Worm (Caenorhabditis elegans) whole organism, late embryonic: ENCODE results near the gene clc-12.

ENCODE experiments used
- C08G9.2 ChIP-seq: sonication (generic microtip); optimal IDR thresholded peaks from 2 replicates; lab custom pipeline; 2016; ENCODE audit warnings: mild to moderate bottlenecking, missing genetic modification characterization, moderate library complexity, missing compliant biosample characterization
- C38D4.7 ChIP-seq: fragments of 200-800 bp; sonication (Bioruptor generic); optimal IDR thresholded peaks from 2 replicates; lab custom pipeline; 2018; ENCODE audit warnings: mild to moderate bottlenecking, missing genetic modification characterization, moderate library complexity, missing compliant biosample characterization
- F13H6.1 ChIP-seq: sonication (generic microtip); optimal IDR thresholded peaks from 2 replicates; lab custom pipeline; 2016; ENCODE audit warnings: missing genetic modification characterization, missing compliant biosample characterization
- T23F11.4 ChIP-seq: fragments of 200-800 bp; sonication (Bioruptor generic); optimal IDR thresholded peaks from 2 replicates; lab custom pipeline; 2018; ENCODE audit warnings: mild to moderate bottlenecking, missing genetic modification characterization, missing compliant biosample characterization
- Y22D7AL.16 ChIP-seq: sonication (generic microtip); optimal IDR thresholded peaks from 2 replicates; lab custom pipeline; 2016; ENCODE audit warnings: missing genetic modification characterization, missing compliant biosample characterization
- ama-1 ChIP-seq: fragments of 150-350 bp; optimal IDR thresholded peaks from 2 replicates; lab custom pipeline; 2014
- ceh-18 ChIP-seq: sonication (generic microtip); optimal IDR thresholded peaks from 2 replicates; lab custom pipeline; 2016; ENCODE audit warnings: missing genetic modification characterization, missing compliant biosample characterization
- ceh-19 ChIP-seq: fragments of 200-800 bp; sonication (Bioruptor generic); optimal IDR thresholded peaks from 2 replicates; lab custom pipeline; 2018; ENCODE audit warnings: mild to moderate bottlenecking, missing genetic modification characterization, missing compliant biosample characterization
- ceh-2 ChIP-seq: sonication (generic microtip); optimal IDR thresholded peaks from 2 replicates; lab custom pipeline; 2016; ENCODE audit warnings: missing genotype, missing genetic modification characterization, missing compliant biosample characterization
- ceh-22 ChIP-seq: sonication (generic microtip); optimal IDR thresholded peaks from 2 replicates; lab custom pipeline; 2017; ENCODE audit warnings: missing biosample characterization, missing genetic modification characterization
- ceh-24 ChIP-seq: sonication (generic microtip); optimal IDR thresholded peaks from 2 replicates; lab custom pipeline; 2016; ENCODE audit warnings: mild to moderate bottlenecking, missing genetic modification characterization, missing compliant biosample characterization
- ceh-31 ChIP-seq: sonication (generic microtip); optimal IDR thresholded peaks from 2 replicates; lab custom pipeline; 2016; ENCODE audit warnings: missing genetic modification characterization, missing compliant biosample characterization
- ceh-45 ChIP-seq: fragments of 200-800 bp; sonication (Bioruptor generic); IDR thresholded peaks from 2 replicates; pipeline ENCODE4 v1.3.6; 2022; ENCODE audit warnings: missing genetic modification reagents, missing genetic modification characterization, missing compliant biosample characterization
- ceh-9 ChIP-seq: sonication (generic microtip); optimal IDR thresholded peaks from 2 replicates; lab custom pipeline; 2016; ENCODE audit warnings: mild to moderate bottlenecking, missing genetic modification characterization, inconsistent platforms, missing compliant biosample characterization
- che-1 ChIP-seq: sonication (generic microtip); optimal IDR thresholded peaks from 2 replicates; lab custom pipeline; 2016; ENCODE audit warnings: mild to moderate bottlenecking, missing genetic modification characterization, missing compliant biosample characterization
- dve-1 ChIP-seq: sonication (generic microtip); optimal IDR thresholded peaks from 2 replicates; lab custom pipeline; 2017; ENCODE audit warnings: antibody characterized with exemption, mild to moderate bottlenecking, missing genetic modification characterization, missing compliant biosample characterization
- eyg-1 ChIP-seq: sonication (generic microtip); optimal IDR thresholded peaks from 2 replicates; lab custom pipeline; 2016; ENCODE audit warnings: missing genotype, missing genetic modification characterization, missing compliant biosample characterization
- fkh-6 ChIP-seq: sonication (generic microtip); optimal IDR thresholded peaks from 2 replicates; lab custom pipeline; 2016; ENCODE audit warnings: missing genetic modification characterization, missing compliant biosample characterization
- gmeb-2 ChIP-seq: sonication (generic microtip); optimal IDR thresholded peaks from 2 replicates; lab custom pipeline; 2016; ENCODE audit warnings: missing genetic modification characterization, inconsistent platforms, missing compliant biosample characterization
- hlh-15 ChIP-seq: sonication (generic microtip); optimal IDR thresholded peaks from 2 replicates; lab custom pipeline; 2016; ENCODE audit warnings: missing genetic modification characterization, missing compliant biosample characterization
- hlh-30 ChIP-seq: sonication (generic microtip); optimal IDR thresholded peaks from 2 replicates; lab custom pipeline; 2017; ENCODE audit warnings: antibody characterized with exemption, missing genetic modification characterization, missing compliant biosample characterization; ENCODE audit not compliant: insufficient read depth
- lim-6 ChIP-seq: sonication (generic microtip); optimal IDR thresholded peaks from 2 replicates; lab custom pipeline; 2016; ENCODE audit warnings: missing genetic modification characterization, missing compliant biosample characterization
- madf-2 ChIP-seq: sonication (generic microtip); optimal IDR thresholded peaks from 2 replicates; lab custom pipeline; 2017; ENCODE audit warnings: missing genetic modification characterization, missing compliant biosample characterization
- mec-3 ChIP-seq: sonication (generic microtip); optimal IDR thresholded peaks from 2 replicates; lab custom pipeline; 2016; ENCODE audit warnings: borderline replicate concordance, missing genetic modification characterization, missing compliant biosample characterization
- nhr-232 ChIP-seq: sonication (generic microtip); optimal IDR thresholded peaks from 2 replicates; lab custom pipeline; 2016; ENCODE audit warnings: missing genetic modification characterization, missing compliant biosample characterization
- npax-4 ChIP-seq: sonication (generic microtip); optimal IDR thresholded peaks from 2 replicates; lab custom pipeline; 2016; ENCODE audit warnings: missing genetic modification characterization, missing compliant biosample characterization
- pag-3 ChIP-seq: sonication (generic microtip); optimal IDR thresholded peaks from 2 replicates; lab custom pipeline; 2016; ENCODE audit warnings: missing compliant biosample characterization, missing genetic modification characterization, borderline replicate concordance
- pat-9 ChIP-seq: fragments of 200-800 bp; sonication (Bioruptor generic); optimal IDR thresholded peaks from 2 replicates; lab custom pipeline; 2018; ENCODE audit warnings: mild to moderate bottlenecking, missing genetic modification characterization, moderate library complexity, missing compliant biosample characterization
- pha-4 ChIP-seq: fragments of 150-350 bp; optimal IDR thresholded peaks from 2 replicates; lab custom pipeline; 2018; ENCODE audit warnings: missing biosample characterization, missing genetic modification reagents, missing genetic modification characterization
- ref-2 ChIP-seq: sonication (generic microtip); optimal IDR thresholded peaks from 2 replicates; lab custom pipeline; 2016; ENCODE audit warnings: missing genetic modification characterization, missing compliant biosample characterization
- sdc-2 ChIP-seq: sonication (generic microtip); optimal IDR thresholded peaks from 2 replicates; lab custom pipeline; 2016; ENCODE audit warnings: missing genotype, missing genetic modification characterization, missing compliant biosample characterization
- sox-2 ChIP-seq: fragments of 200-800 bp; sonication (Bioruptor generic); IDR thresholded peaks from 2 replicates; pipeline ENCODE4 v1.3.6; 2022; ENCODE audit warnings: missing genetic modification reagents, missing genetic modification characterization, missing compliant biosample characterization
- tbx-7 ChIP-seq: sonication (generic microtip); optimal IDR thresholded peaks from 2 replicates; lab custom pipeline; 2016; ENCODE audit warnings: missing genotype, missing genetic modification characterization, missing compliant biosample characterization
- unc-55 ChIP-seq: sonication (generic microtip); optimal IDR thresholded peaks from 2 replicates; lab custom pipeline; 2017; ENCODE audit warnings: missing biosample characterization, missing genetic modification reagents, missing genetic modification characterization
- zip-5 ChIP-seq: sonication (generic microtip); optimal IDR thresholded peaks from 2 replicates; lab custom pipeline; 2016; ENCODE audit warnings: missing genetic modification characterization, missing compliant biosample characterization
- ztf-16 ChIP-seq: sonication (generic microtip); optimal IDR thresholded peaks from 2 replicates; lab custom pipeline; 2017; ENCODE audit warnings: missing genetic modification characterization, missing compliant biosample characterization

Gene clc-12

ce11 chrV:17008302-17008701 is 886 bp downstream of the clc-12 start, which contains the start of gene sri-69:
Gene sri-69 (minus strand): TSS chrV:17008402.
- TF ChIP-seq ztf-16 = no peak
- TF ChIP-seq dve-1 = no peak
- TF ChIP-seq gmeb-2 = no peak
- no peak for TF ChIP-seq tbx-7 (tag; lab: Kevin White, UChicago)
- TF ChIP-seq eyg-1 (tag; lab: Kevin White, UChicago) = no peak
- no peak for TF ChIP-seq pag-3 (tag; lab: Kevin White, UChicago)
- no peak for TF ChIP-seq ceh-9
- TF ChIP-seq hlh-15 (tag; lab: Kevin White, UChicago) = no peak
- no peak for TF ChIP-seq lim-6
- no peak for TF ChIP-seq ceh-19
- TF ChIP-seq hlh-30 (tag; lab: Kevin White, UChicago) = no peak
- TF ChIP-seq pha-4 (tag; lab: Kevin White, UChicago) = no peak
- TF ChIP-seq T23F11.4 = no peak
- TF ChIP-seq npax-4 (tag; lab: Kevin White, UChicago) = no peak

ce11 chrV:17005189-17005588 is 4.0 kb downstream of the clc-12 start, which contains the start of gene srh-131:
Gene srh-131 (plus strand): TSS chrV:17005489.
- TF ChIP-seq ceh-45 (GFP tag; lab: Robert Waterston, UW) = no peak
- no peak for TF ChIP-seq Y22D7AL.16 (tag; lab: Kevin White, UChicago)
- no peak for TF ChIP-seq unc-55
- no peak for TF ChIP-seq zip-5
- TF ChIP-seq nhr-232 (tag; lab: Kevin White, UChicago) = no peak

- no peak for TF ChIP-seq ceh-9
- no peak for TF ChIP-seq C38D4.7 (GFP tag; lab: Kevin White, UChicago)
- TF ChIP-seq che-1 (tag; lab: Kevin White, UChicago) = no peak
- TF ChIP-seq ceh-18 (tag; lab: Kevin White, UChicago) = no peak
- no peak for TF ChIP-seq npax-4 (tag; lab: Kevin White, UChicago)
- no peak for TF ChIP-seq pat-9
- no peak for TF ChIP-seq madf-2
- no peak for TF ChIP-seq sdc-2 (tag; lab: Kevin White, UChicago)
- TF ChIP-seq ceh-22 (tag; lab: Kevin White, UChicago) = no peak
Observed at ce11 chrV:17001167-17001566, 8.0 kb downstream of the clc-12 start, which contains the start of gene sri-9. Gene sri-9 (plus strand): TSS chrV:17001467.

ce11 chrV:17000635-17001034 is 8.6 kb downstream of the clc-12 start:
- TF ChIP-seq C08G9.2 = no peak
- no peak for TF ChIP-seq zip-5
- no peak for TF ChIP-seq F13H6.1
- TF ChIP-seq fkh-6 (tag; lab: Kevin White, UChicago) = no peak
- TF ChIP-seq dve-1 = no peak
- TF ChIP-seq mec-3 (tag; lab: Kevin White, UChicago) = no peak

- TF ChIP-seq pag-3 (tag; lab: Kevin White, UChicago) (no peak), hlh-30 (tag; lab: Kevin White, UChicago) (no peak), pat-9 (no peak), zip-5 (no peak), Y22D7AL.16 (tag; lab: Kevin White, UChicago) (no peak), npax-4 (tag; lab: Kevin White, UChicago) (no peak), ref-2 (tag; lab: Kevin White, UChicago) (no peak), ceh-18 (tag; lab: Kevin White, UChicago) (no peak)
Observed at ce11 chrV:17000204-17000603, 9.0 kb downstream of the clc-12 start, which contains the start of gene str-217. Gene str-217 (minus strand): TSS chrV:17000304.

ce11 chrV:16992383-16992782 is 16.8 kb downstream of the clc-12 start:
- TF ChIP-seq C38D4.7 (GFP tag; lab: Kevin White, UChicago) (no peak), ceh-31 (tag; lab: Kevin White, UChicago) (no peak), ref-2 (tag; lab: Kevin White, UChicago) (no peak), sox-2 (GFP tag; lab: Robert Waterston, UW) (no peak), pha-4 (tag; lab: Kevin White, UChicago) (no peak), hlh-30 (tag; lab: Kevin White, UChicago) (no peak), che-1 (tag; lab: Kevin White, UChicago) (no peak), ceh-24 (tag; lab: Kevin White, UChicago) (no peak), ama-1 (lab: Kevin White, UChicago) (no peak), ceh-2 (tag; lab: Kevin White, UChicago) (no peak)
